Fruit fly (Drosophila melanogaster) whole organism, prepupa: ENCODE data around the gene CG15728.

Experiments
- Blimp-1 ChIP-seq: fragments of 200-800 bp; sonication (Bioruptor generic); optimal IDR thresholded peaks from 3 replicates; lab custom pipeline; 2017; ENCODE audit warnings: missing biosample characterization, missing genetic modification characterization, mild to moderate bottlenecking, moderate library complexity, missing genetic modification reagents
- CG10631 ChIP-seq: fragments of 200-800 bp; sonication (Bioruptor generic); optimal IDR thresholded peaks from 2 replicates; lab custom pipeline; 2016; ENCODE audit warnings: missing biosample characterization, missing genetic modification characterization
- CG10669 ChIP-seq: fragments of 200-800 bp; sonication (Bioruptor generic); optimal IDR thresholded peaks from 3 replicates; lab custom pipeline; 2018; ENCODE audit warnings: missing biosample characterization, mild to moderate bottlenecking, missing genetic modification characterization, moderate library complexity
- CG11294 ChIP-seq: fragments of 200-800 bp; sonication (Bioruptor generic); IDR thresholded peaks from 2 replicates; pipeline ENCODE4 v1.3.6; 2022; ENCODE audit warnings: missing biosample characterization, missing genetic modification characterization
- CG11762 ChIP-seq: fragments of 200-800 bp; sonication (Bioruptor generic); optimal IDR thresholded peaks from 3 replicates; lab custom pipeline; 2016; ENCODE audit warnings: missing biosample characterization, missing genetic modification characterization; ENCODE audit not compliant: insufficient read depth
- CG11902 ChIP-seq: fragments of 200-800 bp; sonication (Bioruptor generic); optimal IDR thresholded peaks from 3 replicates; lab custom pipeline; 2016; ENCODE audit warnings: missing biosample characterization, missing genetic modification characterization
- CG1621 ChIP-seq: fragments of 200-800 bp; sonication (Bioruptor generic); optimal IDR thresholded peaks from 3 replicates; lab custom pipeline; 2018; ENCODE audit warnings: missing biosample characterization, mild to moderate bottlenecking, missing genetic modification characterization
- CG16779 ChIP-seq: fragments of 200-800 bp; sonication (Bioruptor generic); optimal IDR thresholded peaks from 3 replicates; lab custom pipeline; 2017; ENCODE audit warnings: missing biosample characterization, mild to moderate bottlenecking, missing genetic modification characterization
- CG3032 ChIP-seq: fragments of 200-800 bp; optimal IDR thresholded peaks from 2 replicates; lab custom pipeline; 2019; ENCODE audit warnings: missing biosample characterization, mild to moderate bottlenecking, missing genetic modification characterization, moderate library complexity
- CG31627 ChIP-seq: fragments of 200-800 bp; sonication (Bioruptor generic); optimal IDR thresholded peaks from 3 replicates; lab custom pipeline; 2016; ENCODE audit warnings: missing biosample characterization, missing genetic modification characterization
- CG32006 ChIP-seq: fragments of 200-800 bp; sonication (Bioruptor generic); optimal IDR thresholded peaks from 3 replicates; lab custom pipeline; 2017; ENCODE audit warnings: missing biosample characterization, mild to moderate bottlenecking, missing genetic modification characterization
- CG3919 ChIP-seq: fragments of 200-800 bp; sonication (Bioruptor generic); optimal IDR thresholded peaks from 3 replicates; lab custom pipeline; 2016; ENCODE audit warnings: missing biosample characterization, missing genetic modification characterization
- CG6163 ChIP-seq: fragments of 200-800 bp; sonication (Bioruptor generic); IDR thresholded peaks from 3 replicates; pipeline ENCODE4 v1.3.6; 2022; ENCODE audit warnings: missing biosample characterization, missing genetic modification characterization
- CG6276 ChIP-seq: fragments of 200-800 bp; sonication (Bioruptor generic); optimal IDR thresholded peaks from 2 replicates; lab custom pipeline; 2017; ENCODE audit warnings: missing biosample characterization, mild to moderate bottlenecking, missing genetic modification characterization
- CG6792 ChIP-seq: fragments of 200-800 bp; sonication (Bioruptor generic); optimal IDR thresholded peaks from 3 replicates; lab custom pipeline; 2016; ENCODE audit warnings: missing biosample characterization, missing genetic modification characterization
- CG6808 ChIP-seq: fragments of 200-800 bp; sonication (Bioruptor generic); optimal IDR thresholded peaks from 3 replicates; lab custom pipeline; 2017; ENCODE audit warnings: missing biosample characterization, missing genetic modification characterization, mild to moderate bottlenecking, moderate library complexity, missing genetic modification reagents
- CG6854 ChIP-seq: fragments of 200-800 bp; sonication (Bioruptor generic); optimal IDR thresholded peaks from 2 replicates; lab custom pipeline; 2017; ENCODE audit warnings: missing biosample characterization, mild to moderate bottlenecking, missing genetic modification characterization
- CG7368 ChIP-seq: fragments of 200-800 bp; sonication (Bioruptor generic); optimal IDR thresholded peaks from 3 replicates; lab custom pipeline; 2016; ENCODE audit warnings: missing biosample characterization, missing genetic modification characterization
- CG8319 ChIP-seq: fragments of 200-800 bp; sonication (Bioruptor generic); optimal IDR thresholded peaks from 3 replicates; lab custom pipeline; 2016; ENCODE audit warnings: missing biosample characterization, missing genetic modification characterization
- CG8632 ChIP-seq: fragments of 200-800 bp; sonication (Bioruptor generic); optimal IDR thresholded peaks from 3 replicates; lab custom pipeline; 2016; ENCODE audit warnings: missing biosample characterization, missing genetic modification characterization
- CG9139 ChIP-seq: fragments of 200-800 bp; sonication (Bioruptor generic); optimal IDR thresholded peaks from 3 replicates; lab custom pipeline; 2017; ENCODE audit warnings: missing biosample characterization, mild to moderate bottlenecking, missing genetic modification characterization
- Eip75B ChIP-seq: fragments of 200-800 bp; sonication (Bioruptor generic); optimal IDR thresholded peaks from 3 replicates; lab custom pipeline; 2016; ENCODE audit warnings: missing biosample characterization, missing genetic modification characterization
- Eip78C ChIP-seq: fragments of 200-800 bp; sonication (Bioruptor generic); peaks from one replicate; lab custom pipeline; 2016; ENCODE audit warnings: missing biosample characterization, missing genetic modification characterization
- Eip93F ChIP-seq: fragments of 200-800 bp; sonication (Bioruptor generic); optimal IDR thresholded peaks from 2 replicates; lab custom pipeline; 2016; ENCODE audit warnings: missing biosample characterization, mild to moderate bottlenecking, missing genetic modification characterization
- Ets21C ChIP-seq: fragments of 200-800 bp; sonication (Bioruptor generic); optimal IDR thresholded peaks from 3 replicates; lab custom pipeline; 2016; ENCODE audit warnings: missing biosample characterization, missing genetic modification characterization
- Ets96B ChIP-seq: fragments of 200-800 bp; optimal IDR thresholded peaks from 2 replicates; lab custom pipeline; 2019; ENCODE audit warnings: missing biosample characterization, mild to moderate bottlenecking, missing genetic modification characterization, moderate library complexity
- Gug ChIP-seq: fragments of 200-800 bp; sonication (Bioruptor generic); IDR thresholded peaks from 2 replicates; pipeline ENCODE4 v1.3.6; 2022; ENCODE audit warnings: missing biosample characterization, missing genetic modification characterization
- Hr38 ChIP-seq: sonication (Bioruptor generic); optimal IDR thresholded peaks from 2 replicates; lab custom pipeline; 2016; ENCODE audit warnings: missing biosample characterization, missing genetic modification characterization
- Hr39 ChIP-seq: fragments of 200-800 bp; sonication (Bioruptor generic); optimal IDR thresholded peaks from 2 replicates; lab custom pipeline; 2016; ENCODE audit warnings: missing biosample characterization, missing genetic modification characterization
- Hr4 ChIP-seq: fragments of 200-800 bp; sonication (Bioruptor generic); optimal IDR thresholded peaks from 3 replicates; lab custom pipeline; 2016; ENCODE audit warnings: missing biosample characterization, missing genetic modification characterization
- Lpt ChIP-seq: fragments of 200-800 bp; sonication (Bioruptor generic); optimal IDR thresholded peaks from 3 replicates; lab custom pipeline; 2016; ENCODE audit warnings: missing biosample characterization, missing genetic modification characterization
- Met ChIP-seq: fragments of 200-800 bp; sonication (Bioruptor generic); optimal IDR thresholded peaks from 3 replicates; lab custom pipeline; 2016; ENCODE audit warnings: missing biosample characterization, missing genetic modification characterization
- OdsH ChIP-seq: fragments of 200-800 bp; sonication (Bioruptor generic); optimal IDR thresholded peaks from 3 replicates; lab custom pipeline; 2016; ENCODE audit warnings: missing biosample characterization, missing genetic modification characterization
- Sox102F ChIP-seq: fragments of 200-800 bp; sonication (Bioruptor generic); optimal IDR thresholded peaks from 2 replicates; lab custom pipeline; 2016; ENCODE audit warnings: missing biosample characterization, mild to moderate bottlenecking, missing genetic modification characterization
- Sox14 ChIP-seq: fragments of 200-800 bp; sonication (Bioruptor generic); optimal IDR thresholded peaks from 3 replicates; lab custom pipeline; 2016; ENCODE audit warnings: missing biosample characterization, missing genetic modification characterization
- Sox15 ChIP-seq: fragments of 200-800 bp; sonication (Bioruptor generic); optimal IDR thresholded peaks from 3 replicates; lab custom pipeline; 2016; ENCODE audit warnings: missing biosample characterization, missing genetic modification characterization
- achi ChIP-seq: fragments of 200-800 bp; sonication (Bioruptor generic); optimal IDR thresholded peaks from 3 replicates; lab custom pipeline; 2016; ENCODE audit warnings: missing biosample characterization, missing genetic modification characterization
- acj6 ChIP-seq: fragments of 200-800 bp; sonication (Bioruptor generic); optimal IDR thresholded peaks from 3 replicates; lab custom pipeline; 2016; ENCODE audit warnings: missing biosample characterization, missing genetic modification characterization
- dac ChIP-seq: fragments of 200-800 bp; sonication (Bioruptor generic); optimal IDR thresholded peaks from 2 replicates; lab custom pipeline; 2017; ENCODE audit warnings: missing biosample characterization, mild to moderate bottlenecking, missing genetic modification characterization
- eg ChIP-seq: fragments of 200-800 bp; sonication (Bioruptor generic); IDR thresholded peaks from 3 replicates; pipeline ENCODE4 v1.3.6; 2022; ENCODE audit warnings: missing biosample characterization, missing genetic modification characterization
- fd59A ChIP-seq: fragments of 200-800 bp; sonication (Bioruptor generic); optimal IDR thresholded peaks from 2 replicates; lab custom pipeline; 2017; ENCODE audit warnings: missing biosample characterization, mild to moderate bottlenecking, missing genetic modification characterization, missing genetic modification reagents
- fd85E ChIP-seq: fragments of 200-800 bp; sonication (Bioruptor generic); optimal IDR thresholded peaks from 3 replicates; lab custom pipeline; 2016; ENCODE audit warnings: missing biosample characterization, missing genetic modification characterization
- lz ChIP-seq: fragments of 200-800 bp; sonication (Bioruptor generic); optimal IDR thresholded peaks from 3 replicates; lab custom pipeline; 2016; ENCODE audit warnings: missing biosample characterization, missing genetic modification characterization
- net ChIP-seq: fragments of 200-800 bp; sonication (Bioruptor generic); optimal IDR thresholded peaks from 3 replicates; lab custom pipeline; 2016; ENCODE audit warnings: missing biosample characterization, missing genetic modification characterization
- pdm3 ChIP-seq: fragments of 200-800 bp; sonication (Bioruptor generic); optimal IDR thresholded peaks from 3 replicates; lab custom pipeline; 2016; ENCODE audit warnings: missing biosample characterization, missing genetic modification characterization
- salr ChIP-seq, 2 experiments: fragments of 200-800 bp; sonication (Bioruptor generic); optimal IDR thresholded peaks; 3 replicates each; lab custom pipeline; 2016 to 2018; ENCODE audit warnings: missing biosample characterization in 2 of 2, missing genetic modification characterization in 2 of 2, mild to moderate bottlenecking in 1 of 2
- spab ChIP-seq: fragments of 200-800 bp; sonication (Bioruptor generic); optimal IDR thresholded peaks from 2 replicates; lab custom pipeline; 2017; ENCODE audit warnings: missing biosample characterization, mild to moderate bottlenecking, missing genetic modification characterization, missing genetic modification reagents
- ss ChIP-seq, 2 experiments: fragments of 200-800 bp; sonication (Bioruptor generic); optimal IDR thresholded peaks; 2 replicates in 1 of 2; 3 replicates in 1 of 2; lab custom pipeline; 2017 to 2018; ENCODE audit warnings: mild to moderate bottlenecking in 2 of 2, missing biosample characterization in 2 of 2, missing genetic modification characterization in 2 of 2, moderate library complexity in 1 of 2
- svp ChIP-seq: fragments of 200-800 bp; sonication (Bioruptor generic); peaks from one replicate; lab custom pipeline; 2016; ENCODE audit warnings: missing biosample characterization, missing genetic modification characterization
- topi ChIP-seq: fragments of 200-800 bp; sonication (Bioruptor generic); optimal IDR thresholded peaks from 3 replicates; lab custom pipeline; 2016; ENCODE audit warnings: missing biosample characterization, missing genetic modification characterization
- vri ChIP-seq: fragments of 200-800 bp; sonication (Bioruptor generic); optimal IDR thresholded peaks from 3 replicates; lab custom pipeline; 2016; ENCODE audit warnings: missing biosample characterization, mild to moderate bottlenecking, missing genetic modification characterization

Gene CG15728

DNA sequence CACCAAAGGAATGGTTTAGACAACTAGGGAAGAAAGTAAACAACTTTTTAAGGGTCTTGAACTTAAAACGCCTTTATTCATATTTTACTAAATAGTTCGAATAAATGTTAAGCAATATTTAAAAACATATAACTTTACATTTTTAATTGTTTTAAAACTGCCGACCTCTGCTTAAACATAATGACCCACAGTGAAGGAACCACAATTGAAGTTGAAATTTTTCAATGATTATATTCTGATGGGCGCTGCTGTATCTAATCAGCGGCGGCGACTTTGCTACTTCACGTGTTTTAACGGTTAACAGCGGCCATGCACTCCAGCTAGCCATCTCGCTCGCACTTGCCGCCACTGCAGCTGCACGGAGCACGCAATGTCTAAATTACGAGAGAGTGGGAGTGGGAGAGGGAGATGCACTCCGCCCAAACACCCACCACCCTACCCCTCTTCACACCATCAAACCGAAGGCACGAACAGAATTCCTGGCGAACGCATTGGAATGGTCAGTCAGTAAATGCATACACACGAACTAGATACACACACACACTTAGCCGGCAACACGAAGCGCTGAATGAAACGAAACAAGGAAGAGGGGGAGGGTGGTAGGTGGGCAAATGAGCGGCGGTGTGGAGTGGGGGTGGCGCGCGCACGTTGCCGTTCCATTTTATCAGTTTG lies 45.3 kb upstream of the CG15728 start:
- TF ChIP-seq Sox14 (GFP tag; lab: Kevin White, UChicago) (peak; percentile 55), acj6 (GFP tag; lab: Kevin White, UChicago) (peak; percentile 34), Eip75B (peak; percentile 4), svp (peak; percentile 83), CG6163 (GFP tag; lab: Robert Waterston, UW) (peak; percentile 72; the same call in 2 of the 3 replicates), CG3032 (tag; lab: Kevin White, UChicago) (peak; percentile 25), fd85E (no peak), CG6276 (GFP tag; lab: Kevin White, UChicago) (peak; percentile 61), Ets21C (GFP tag; lab: Kevin White, UChicago) (no peak), CG6792 (GFP tag; lab: Kevin White, UChicago) (peak; percentile 5), CG1621 (tag; lab: Kevin White, UChicago) (peak; percentile 23), CG10631 (GFP tag; lab: Kevin White, UChicago) (peak; percentile 47), CG11902 (GFP tag; lab: Kevin White, UChicago) (no peak), net (GFP tag; lab: Kevin White, UChicago) (peak; percentile 53), Hr4 (GFP tag; lab: Kevin White, UChicago) (peak; percentile 68), OdsH (GFP tag; lab: Kevin White, UChicago) (peak; percentile 45), eg (GFP tag; lab: Robert Waterston, UW) (peak; percentile 63), salr (GFP tag; optimal IDR thresholded peaks at IDR 0.05; lab: Kevin White, UChicago) (peak in 1 of 2 experiments; percentile 7), Sox102F (GFP tag; lab: Kevin White, UChicago) (peak; percentile 53), CG9139 (no peak), CG10669 (GFP tag; lab: Kevin White, UChicago) (peak; percentile 54), achi (peak; percentile 60), CG6808 (GFP tag; lab: Kevin White, UChicago) (no peak), Eip93F (no peak), Lpt (GFP tag; lab: Kevin White, UChicago) (no peak), CG6854 (GFP tag; lab: Kevin White, UChicago) (no peak), Eip78C (GFP tag; lab: Kevin White, UChicago) (peak; percentile 85), CG8319 (GFP tag; lab: Kevin White, UChicago) (no peak), CG3919 (peak; percentile 56), vri (GFP tag; lab: Kevin White, UChicago) (peak; percentile 3), pdm3 (peak; percentile 62), dac (peak; percentile 17), CG8632 (GFP tag; lab: Kevin White, UChicago) (peak; percentile 34), Sox15 (GFP tag; lab: Kevin White, UChicago) (peak; percentile 33), CG11762 (GFP tag; lab: Kevin White, UChicago) (no peak), CG7368 (GFP tag; lab: Kevin White, UChicago) (no peak), fd59A (peak; percentile 13), Met (peak; percentile 73), CG11294 (no peak), CG16779 (tag; lab: Kevin White, UChicago) (no peak), CG31627 (GFP tag; lab: Kevin White, UChicago) (peak; percentile 51), CG32006 (GFP tag; lab: Kevin White, UChicago) (peak; percentile 73), lz (GFP tag; lab: Kevin White, UChicago) (peak; percentile 62), topi (GFP tag; lab: Kevin White, UChicago) (peak; percentile 65), Blimp-1 (GFP tag; lab: Kevin White, UChicago) (no peak), spab (no peak), Ets96B (peak; percentile 31), Hr38 (GFP tag; lab: Kevin White, UChicago) (no peak), Gug (GFP tag; lab: Robert Waterston, UW) (peak; percentile 61), ss (GFP tag; optimal IDR thresholded peaks at IDR 0.05; lab: Kevin White, UChicago) (peak in 1 of 2 experiments; percentile 96), Hr39 (GFP tag; lab: Kevin White, UChicago) (peak; percentile 41)
